Worm (Caenorhabditis elegans) whole organism, midembryonic: ENCODE measurements around the gene hda-5.

Experiments
- flt-1 ChIP-seq: fragments of 200-800 bp; sonication (Bioruptor generic); IDR thresholded peaks from 2 replicates; pipeline ENCODE4 v1.3.6; 2022; ENCODE audit warnings: missing genetic modification characterization, missing compliant biosample characterization
- med-1 ChIP-seq: sonication (generic microtip); optimal IDR thresholded peaks from 2 replicates; lab custom pipeline; 2017; ENCODE audit warnings: missing genetic modification characterization, mild to moderate bottlenecking, missing compliant biosample characterization, antibody characterized with exemption, missing genetic modification reagents; ENCODE audit not compliant: insufficient read depth
- ref-1 ChIP-seq: fragments of 200-800 bp; sonication (Bioruptor generic); conservative IDR thresholded peaks from 2 replicates; pipeline ENCODE4 v1.3.6; 2022; ENCODE audit warnings: missing genetic modification reagents, missing genetic modification characterization, missing compliant biosample characterization

DNA sequence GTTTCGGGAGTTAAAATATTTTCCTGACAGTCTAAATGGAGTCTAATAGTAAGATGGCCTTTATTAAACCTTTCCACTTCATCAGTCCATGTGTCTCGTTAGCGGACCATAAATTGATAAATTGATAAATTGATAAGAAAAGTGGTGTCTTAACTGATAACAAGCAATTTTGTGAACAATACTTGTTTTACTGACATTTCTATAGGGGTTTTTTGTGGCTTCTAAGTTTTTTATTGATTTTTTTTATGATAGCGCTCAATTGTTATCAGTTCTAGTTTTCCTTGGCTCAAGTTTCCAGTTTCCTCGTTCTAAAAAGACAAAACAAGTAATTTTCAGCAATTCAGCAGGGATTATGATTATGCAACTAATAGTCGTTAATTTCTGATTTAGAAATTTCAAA lies 3.6 kb downstream of the hda-5 start, which contains the start of gene F43G6.17:
- no peak for TF ChIP-seq flt-1 (GFP tag; lab: Robert Waterston, UW)
- TF ChIP-seq ref-1: no peak
- TF ChIP-seq med-1 (GFP tag; lab: Kevin White, UChicago): no peak
